Worm (Caenorhabditis elegans) whole organism, early embryonic: ENCODE results near the gene C29E4.9.

Experiments used
- B0310.2 ChIP-seq: sonication (generic microtip); optimal IDR thresholded peaks from 2 replicates; lab custom pipeline; 2016; ENCODE audit warnings: mild to moderate bottlenecking, missing genetic modification characterization, missing compliant biosample characterization
- F13C5.2 ChIP-seq: sonication (generic microtip); optimal IDR thresholded peaks from 2 replicates; lab custom pipeline; 2017; ENCODE audit warnings: mild to moderate bottlenecking, missing genetic modification characterization, inconsistent platforms, missing compliant biosample characterization
- aly-1 ChIP-seq: sonication (generic microtip); optimal IDR thresholded peaks from 2 replicates; lab custom pipeline; 2016; ENCODE audit warnings: missing genetic modification characterization, missing compliant biosample characterization
- ama-1 ChIP-seq: fragments of 150-350 bp; optimal IDR thresholded peaks from 2 replicates; lab custom pipeline; 2014
- ceh-13 ChIP-seq: fragments of 200-800 bp; sonication (Bioruptor generic); optimal IDR thresholded peaks from 2 replicates; lab custom pipeline; 2018; ENCODE audit warnings: mild to moderate bottlenecking, missing genetic modification characterization, missing compliant biosample characterization
- ceh-36 ChIP-seq: sonication (generic microtip); optimal IDR thresholded peaks from 2 replicates; lab custom pipeline; 2016; ENCODE audit warnings: missing genetic modification characterization, inconsistent platforms, missing compliant biosample characterization
- ets-7 ChIP-seq: sonication (generic microtip); optimal IDR thresholded peaks from 2 replicates; lab custom pipeline; 2016; ENCODE audit warnings: missing genotype, missing genetic modification characterization, missing compliant biosample characterization
- flt-1 ChIP-seq: fragments of 200-800 bp; sonication (Bioruptor generic); IDR thresholded peaks from 2 replicates; pipeline ENCODE4 v1.3.6; 2022; ENCODE audit warnings: missing genetic modification characterization, missing compliant biosample characterization
- hmbx-1 ChIP-seq: sonication (generic microtip); optimal IDR thresholded peaks from 2 replicates; lab custom pipeline; 2016; ENCODE audit warnings: mild to moderate bottlenecking, missing genetic modification characterization, missing compliant biosample characterization
- hmg-4 ChIP-seq: fragments of 200-800 bp; sonication (Bioruptor generic); optimal IDR thresholded peaks from 2 replicates; lab custom pipeline; 2018; ENCODE audit warnings: mild to moderate bottlenecking, missing genetic modification characterization, missing compliant biosample characterization
- hnd-1 ChIP-seq: sonication (generic microtip); optimal IDR thresholded peaks from 2 replicates; lab custom pipeline; 2016; ENCODE audit warnings: missing genetic modification characterization, missing compliant biosample characterization
- pes-1 ChIP-seq: fragments of 200-800 bp; sonication (Bioruptor generic); IDR thresholded peaks from 2 replicates; pipeline ENCODE4 v1.3.6; 2022; ENCODE audit warnings: missing genetic modification reagents, missing genetic modification characterization, missing compliant biosample characterization
- scrt-1 ChIP-seq: fragments of 200-800 bp; sonication (Bioruptor generic); IDR thresholded peaks from 2 replicates; pipeline ENCODE4 v1.3.6; 2022; ENCODE audit warnings: missing genetic modification characterization, missing compliant biosample characterization
- sea-1 ChIP-seq: fragments of 200-800 bp; sonication (Bioruptor generic); conservative IDR thresholded peaks from 2 replicates; pipeline ENCODE4 v1.3.6; 2022; ENCODE audit warnings: missing genetic modification characterization, missing compliant biosample characterization
- tbx-11 ChIP-seq: fragments of 200-800 bp; sonication (Bioruptor generic); IDR thresholded peaks from 2 replicates; pipeline ENCODE4 v1.3.6; 2022; ENCODE audit warnings: missing genetic modification characterization, missing compliant biosample characterization
- tbx-37 ChIP-seq: fragments of 200-800 bp; sonication (Bioruptor generic); conservative IDR thresholded peaks from 2 replicates; pipeline ENCODE4 v1.3.6; 2022; ENCODE audit warnings: missing genetic modification reagents, missing genetic modification characterization, missing compliant biosample characterization
- tra-4 ChIP-seq: sonication (generic microtip); optimal IDR thresholded peaks from 2 replicates; lab custom pipeline; 2017; ENCODE audit warnings: missing genetic modification characterization, missing compliant biosample characterization

C29E4.9 gene

ce11 chrIII:7919823-7920222 is 37.0 kb downstream of the C29E4.9 start, which contains the start of gene C29E4.14:
Gene C29E4.14, plus strand, starts transcription at chrIII:7920123.
- no peak for TF ChIP-seq B0310.2
- no peak for TF ChIP-seq F13C5.2 (tag; lab: Kevin White, UChicago)
- TF ChIP-seq hmg-4 (GFP tag; lab: Kevin White, UChicago): no peak
- TF ChIP-seq scrt-1: no peak
- TF ChIP-seq flt-1: no peak
- no peak for TF ChIP-seq tbx-37 (GFP tag; lab: Robert Waterston, UW)
- TF ChIP-seq hmbx-1 (tag; lab: Kevin White, UChicago): no peak
- no peak for TF ChIP-seq sea-1

DNA sequence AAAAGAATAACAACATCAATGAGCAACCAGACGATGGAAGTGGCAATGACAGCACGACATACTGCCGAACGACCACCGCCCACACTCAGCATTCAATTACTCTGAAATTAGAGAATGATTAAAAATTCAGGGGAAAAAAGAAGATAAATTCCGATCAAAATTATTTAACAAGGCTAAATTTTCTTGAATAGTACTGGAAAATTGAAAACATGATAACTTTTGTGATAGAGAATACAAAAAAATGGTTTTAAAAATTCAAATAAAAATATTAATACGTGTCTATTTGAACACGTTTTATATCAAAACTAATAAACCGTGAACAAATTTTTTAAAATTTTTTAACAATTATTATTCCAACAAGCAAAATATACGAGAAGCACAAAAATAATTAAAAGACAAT is 39.2 kb downstream of the C29E4.9 start, which contains the start of gene gly-3:
TSS of gene gly-3 (minus strand) at position 101 of the 400 bp plus-strand sequence.
- TF ChIP-seq hnd-1 (no peak), ama-1 (lab: Kevin White, UChicago) (no peak), ets-7 (tag; lab: Kevin White, UChicago) (no peak), ceh-13 (GFP tag; lab: Kevin White, UChicago) (no peak), B0310.2 (no peak), tbx-37 (GFP tag; lab: Robert Waterston, UW) (no peak), aly-1 (tag; lab: Kevin White, UChicago) (no peak), sea-1 (no peak), scrt-1 (no peak), flt-1 (no peak), tbx-11 (no peak), hmbx-1 (tag; lab: Kevin White, UChicago) (no peak), pes-1 (no peak), F13C5.2 (tag; lab: Kevin White, UChicago) (no peak), tra-4 (tag; lab: Kevin White, UChicago) (no peak), ceh-36 (no peak), hmg-4 (GFP tag; lab: Kevin White, UChicago) (no peak)

ce11 chrIII:7913488-7913887 is 43.4 kb downstream of the C29E4.9 start, which contains the start of gene ZK688.12:
Gene ZK688.12, minus strand, starts transcription at chrIII:7913588.
- TF ChIP-seq tbx-11 (no peak), pes-1 (no peak), ceh-36 (no peak), ceh-13 (GFP tag; lab: Kevin White, UChicago) (no peak), hmg-4 (GFP tag; lab: Kevin White, UChicago) (no peak), tra-4 (tag; lab: Kevin White, UChicago) (no peak), flt-1 (no peak), tbx-37 (GFP tag; lab: Robert Waterston, UW) (no peak), sea-1 (no peak), aly-1 (tag; lab: Kevin White, UChicago) (no peak), ama-1 (lab: Kevin White, UChicago) (no peak), hnd-1 (no peak)

DNA sequence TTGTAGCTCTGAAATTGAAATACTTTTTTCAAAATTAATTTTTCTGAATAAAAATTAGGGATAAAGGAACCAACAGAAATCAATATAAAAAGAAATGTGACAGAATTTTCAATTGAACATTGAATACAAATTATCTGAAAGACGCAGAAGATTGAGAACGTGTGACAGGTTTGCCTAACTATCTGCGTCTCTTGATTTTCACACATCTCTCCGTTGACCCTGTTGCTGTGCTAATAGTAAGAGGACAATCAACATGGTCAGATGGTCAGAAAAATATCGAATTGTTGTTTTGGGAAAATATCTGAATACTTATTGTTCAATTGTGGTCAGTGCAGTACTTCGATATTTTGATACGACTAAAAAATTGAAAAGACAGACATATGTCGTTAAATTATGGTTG is 45.2 kb downstream of the C29E4.9 start, which contains the start of gene ZK688.7:
TSS of gene ZK688.7 (minus strand) at position 14 of the 400 bp plus-strand sequence.
- TF ChIP-seq hnd-1 (no peak), sea-1 (no peak), aly-1 (tag; lab: Kevin White, UChicago) (no peak), tbx-11 (no peak), ceh-36 (no peak), tra-4 (tag; lab: Kevin White, UChicago) (no peak), hmbx-1 (tag; lab: Kevin White, UChicago) (no peak), flt-1 (no peak), F13C5.2 (tag; lab: Kevin White, UChicago) (no peak), ets-7 (tag; lab: Kevin White, UChicago) (no peak)

ce11 chrIII:7909263-7909662 is 47.6 kb downstream of the C29E4.9 start, which contains the start of gene ZK688.1:
Gene ZK688.1, plus strand, starts transcription at chrIII:7909563.
- TF ChIP-seq ama-1 (lab: Kevin White, UChicago) (no peak), hmg-4 (GFP tag; lab: Kevin White, UChicago) (no peak), tbx-37 (GFP tag; lab: Robert Waterston, UW) (no peak), ets-7 (tag; lab: Kevin White, UChicago) (no peak), hnd-1 (no peak), F13C5.2 (tag; lab: Kevin White, UChicago) (no peak), ceh-36 (no peak), hmbx-1 (tag; lab: Kevin White, UChicago) (no peak), B0310.2 (no peak), tra-4 (tag; lab: Kevin White, UChicago) (no peak), ceh-13 (GFP tag; lab: Kevin White, UChicago) (no peak), sea-1 (no peak), tbx-11 (no peak)

- TF ChIP-seq ceh-36 (no peak), hmbx-1 (tag; lab: Kevin White, UChicago) (no peak), sea-1 (no peak), ets-7 (tag; lab: Kevin White, UChicago) (no peak), hnd-1 (no peak), pes-1 (no peak), hmg-4 (GFP tag; lab: Kevin White, UChicago) (no peak), tbx-37 (GFP tag; lab: Robert Waterston, UW) (no peak), B0310.2 (no peak), scrt-1 (no peak), ceh-13 (GFP tag; lab: Kevin White, UChicago) (no peak), F13C5.2 (tag; lab: Kevin White, UChicago) (no peak), flt-1 (no peak), tra-4 (tag; lab: Kevin White, UChicago) (no peak), tbx-11 (no peak), aly-1 (tag; lab: Kevin White, UChicago) (no peak), ama-1 (lab: Kevin White, UChicago) (no peak)
These were observed 49.4 kb downstream of the C29E4.9 start, which contains the start of gene pcp-5 for ce11 chrIII:7907515-7907914. Gene pcp-5, minus strand, starts transcription at chrIII:7907615.
